Worm (Caenorhabditis elegans) whole organism, L4/young adult: ENCODE results near the gene F01F1.3.

Experiments
- dao-5 ChIP-seq: sonication (generic microtip); optimal IDR thresholded peaks from 2 replicates; lab custom pipeline; 2016; ENCODE audit warnings: missing genotype, missing genetic modification characterization, moderate library complexity, missing compliant biosample characterization
- him-1 ChIP-seq: sonication (generic microtip); optimal IDR thresholded peaks from 2 replicates; lab custom pipeline; 2016; ENCODE audit warnings: missing genotype, missing genetic modification reagents, missing genetic modification characterization, missing compliant biosample characterization

DNA sequence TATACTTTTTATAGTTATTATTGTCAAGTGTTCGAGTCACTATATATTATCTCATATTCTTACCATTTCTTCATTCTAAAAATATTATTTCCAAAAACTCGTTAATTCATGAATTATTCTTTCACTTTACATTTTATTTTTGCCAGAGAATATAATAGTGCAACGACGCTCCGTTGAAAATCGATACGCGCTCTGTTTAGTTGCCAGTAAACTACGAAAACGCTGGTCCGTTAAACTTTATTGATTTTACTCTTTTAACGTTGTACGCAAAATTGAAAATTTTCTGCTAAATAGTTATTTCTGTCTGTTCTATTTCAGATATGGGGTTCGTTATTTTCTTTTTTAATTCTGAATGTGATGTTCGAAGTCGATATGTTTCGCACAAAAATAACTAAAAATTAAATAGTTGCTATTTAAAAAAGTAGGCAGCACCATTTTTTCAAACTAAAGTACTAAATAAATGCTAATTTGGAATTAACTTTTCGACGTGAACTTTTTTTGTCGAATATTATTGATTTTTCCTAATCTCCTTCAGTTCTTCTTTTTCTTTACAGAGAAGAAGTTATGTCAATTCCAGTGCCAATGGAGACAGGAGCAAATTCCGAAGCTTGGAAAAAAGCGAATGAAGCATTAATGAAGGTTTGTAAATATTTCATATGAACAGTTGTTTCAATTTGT, 7.7 kb downstream of the F01F1.3 start, which contains the start of gene hpo-10:
- TF ChIP-seq him-1 (tag; lab: Kevin White, UChicago): no peak
- TF ChIP-seq dao-5 (tag; lab: Kevin White, UChicago): no peak
